Worm (Caenorhabditis elegans) whole organism, midembryonic: Measurements from ENCODE around the gene him-6.

Experiments used
- T22C8.4 ChIP-seq: fragments of 200-800 bp; sonication (Bioruptor generic); IDR thresholded peaks from 2 replicates; pipeline ENCODE4 v1.3.6; 2022; ENCODE audit warnings: missing genetic modification characterization, missing compliant biosample characterization
- cog-1 ChIP-seq: sonication (generic microtip); optimal IDR thresholded peaks from 2 replicates; lab custom pipeline; 2016; ENCODE audit warnings: missing genetic modification characterization, missing compliant biosample characterization
- flt-1 ChIP-seq: fragments of 200-800 bp; sonication (Bioruptor generic); IDR thresholded peaks from 2 replicates; pipeline ENCODE4 v1.3.6; 2022; ENCODE audit warnings: missing genetic modification characterization, missing compliant biosample characterization
- klf-2 ChIP-seq: fragments of 200-800 bp; sonication (Bioruptor generic); conservative IDR thresholded peaks from 2 replicates; pipeline ENCODE4 v1.3.6; 2022; ENCODE audit warnings: missing genetic modification reagents, missing genetic modification characterization, missing compliant biosample characterization
- ref-1 ChIP-seq: fragments of 200-800 bp; sonication (Bioruptor generic); conservative IDR thresholded peaks from 2 replicates; pipeline ENCODE4 v1.3.6; 2022; ENCODE audit warnings: missing genetic modification reagents, missing genetic modification characterization, missing compliant biosample characterization
- tab-1 ChIP-seq: fragments of 200-800 bp; sonication (Bioruptor generic); IDR thresholded peaks from 2 replicates; pipeline ENCODE4 v1.3.6; 2022; ENCODE audit warnings: missing genetic modification characterization, missing compliant biosample characterization
- ztf-23 ChIP-seq: fragments of 200-800 bp; sonication (Bioruptor generic); IDR thresholded peaks from 2 replicates; pipeline ENCODE4 v1.3.6; 2022; ENCODE audit warnings: missing genetic modification reagents, missing genetic modification characterization, missing compliant biosample characterization
- ztf-29 ChIP-seq: fragments of 200-800 bp; sonication (Bioruptor generic); IDR thresholded peaks from 2 replicates; pipeline ENCODE4 v1.3.6; 2022; ENCODE audit warnings: missing genetic modification reagents, missing genetic modification characterization, missing compliant biosample characterization

ce11 chrIV:12467761-12468160 lies 22.8 kb upstream of the him-6 start:
- TF ChIP-seq flt-1 (GFP tag; lab: Robert Waterston, UW): no peak
- no peak for TF ChIP-seq ztf-29
- TF ChIP-seq ref-1 (GFP tag; lab: Robert Waterston, UW): no peak
- no peak for TF ChIP-seq T22C8.4 (GFP tag; lab: Robert Waterston, UW)
- no peak for TF ChIP-seq cog-1 (tag; lab: Kevin White, UChicago)
- TF ChIP-seq ztf-23: no peak
- no peak for TF ChIP-seq tab-1
- no peak for TF ChIP-seq klf-2
